Worm (Caenorhabditis elegans) whole organism, young adult: ENCODE data around the gene imp-2.

Experiments
- D2030.7 ChIP-seq: fragments of 200-800 bp; sonication (Bioruptor generic); IDR thresholded peaks from 2 replicates; pipeline ENCODE4 v1.3.6; 2022; ENCODE audit warnings: missing genetic modification reagents, missing genetic modification characterization, missing compliant biosample characterization
- F49E8.2 ChIP-seq: sonication (generic microtip); optimal IDR thresholded peaks from 3 replicates; lab custom pipeline; 2017; ENCODE audit warnings: missing genetic modification characterization, mild to moderate bottlenecking, missing compliant biosample characterization, antibody characterized with exemption, moderate library complexity; ENCODE audit not compliant: insufficient read depth
- F52B5.7 ChIP-seq: sonication (generic microtip); optimal IDR thresholded peaks from 2 replicates; lab custom pipeline; 2016; ENCODE audit warnings: mild to moderate bottlenecking, missing genetic modification characterization, missing compliant biosample characterization
- K12H6.12 ChIP-seq: fragments of 200-800 bp; sonication (Bioruptor generic); optimal IDR thresholded peaks from 2 replicates; lab custom pipeline; 2018; ENCODE audit warnings: mild to moderate bottlenecking, missing genetic modification characterization, missing compliant biosample characterization
- T26A5.8 ChIP-seq: sonication (generic microtip); optimal IDR thresholded peaks from 2 replicates; lab custom pipeline; 2016; ENCODE audit warnings: missing genetic modification characterization, missing compliant biosample characterization
- akir-1 ChIP-seq: fragments of 200-800 bp; sonication (Bioruptor generic); optimal IDR thresholded peaks from 2 replicates; lab custom pipeline; 2018; ENCODE audit warnings: mild to moderate bottlenecking, missing genetic modification characterization, moderate library complexity, missing compliant biosample characterization
- ama-1 ChIP-seq, 3 experiments: fragments of 150-350 bp in 1 of 3; sonication (generic microtip) in 2 of 3; optimal IDR thresholded peaks; 2 replicates each; lab custom pipeline; 2014 to 2018; ENCODE audit warnings: missing biosample characterization in 2 of 3, missing genetic modification characterization in 2 of 3, missing genetic modification reagents in 2 of 3
- aptf-2 ChIP-seq: fragments of 200-800 bp; sonication (Bioruptor generic); conservative IDR thresholded peaks from 2 replicates; pipeline ENCODE4 v1.3.6; 2022; ENCODE audit warnings: missing genetic modification reagents, missing genetic modification characterization, missing compliant biosample characterization
- attf-3 ChIP-seq: fragments of 200-800 bp; sonication (Bioruptor generic); conservative IDR thresholded peaks from 2 replicates; pipeline ENCODE4 v1.3.6; 2022; ENCODE audit warnings: missing genetic modification reagents, missing genetic modification characterization, missing compliant biosample characterization
- bed-1 ChIP-seq: fragments of 200-800 bp; sonication (Bioruptor generic); IDR thresholded peaks from 2 replicates; pipeline ENCODE4 v1.3.6; 2022; ENCODE audit warnings: missing genetic modification reagents, missing genetic modification characterization, missing compliant biosample characterization
- bed-2 ChIP-seq: fragments of 200-800 bp; sonication (Bioruptor generic); IDR thresholded peaks from 2 replicates; pipeline ENCODE4 v1.3.6; 2022; ENCODE audit warnings: missing genetic modification reagents, missing genetic modification characterization, missing compliant biosample characterization
- cebp-1 ChIP-seq, 2 experiments: fragments of 200-800 bp in 1 of 2; sonication (Bioruptor generic) in 1 of 2; sonication (generic microtip) in 1 of 2; IDR thresholded peaks in 1 of 2; optimal IDR thresholded peaks in 1 of 2; 2 replicates each; pipeline versions ENCODE4 v1.3.6 to Lab custom; 2017 to 2022; ENCODE audit warnings: missing compliant biosample characterization in 2 of 2, missing genetic modification characterization in 2 of 2, mild to moderate bottlenecking in 1 of 2, missing genetic modification reagents in 1 of 2, moderate library complexity in 1 of 2
- cebp-2 ChIP-seq: fragments of 200-800 bp; sonication (Bioruptor generic); IDR thresholded peaks from 2 replicates; pipeline ENCODE4 v1.3.6; 2022; ENCODE audit warnings: missing genetic modification characterization, missing compliant biosample characterization
- ceh-100 ChIP-seq: fragments of 200-800 bp; sonication (Bioruptor generic); IDR thresholded peaks from 2 replicates; pipeline ENCODE4 v1.3.6; 2022; ENCODE audit warnings: missing genetic modification reagents, missing genetic modification characterization, missing compliant biosample characterization
- ceh-79 ChIP-seq: sonication (generic microtip); optimal IDR thresholded peaks from 2 replicates; lab custom pipeline; 2017; ENCODE audit warnings: mild to moderate bottlenecking, missing genetic modification characterization, missing compliant biosample characterization
- ceh-91 ChIP-seq: fragments of 200-800 bp; sonication (Bioruptor generic); IDR thresholded peaks from 2 replicates; pipeline ENCODE4 v1.3.6; 2022; ENCODE audit warnings: missing genetic modification reagents, missing genetic modification characterization, missing compliant biosample characterization
- chd-7 ChIP-seq: sonication (generic microtip); optimal IDR thresholded peaks from 2 replicates; lab custom pipeline; 2016; ENCODE audit warnings: mild to moderate bottlenecking, missing genetic modification characterization, moderate library complexity, missing compliant biosample characterization
- egl-44 ChIP-seq: fragments of 200-800 bp; sonication (Bioruptor generic); IDR thresholded peaks from 2 replicates; pipeline ENCODE4 v1.3.6; 2022; ENCODE audit warnings: missing genetic modification reagents, missing genetic modification characterization, missing compliant biosample characterization
- egrh-3 ChIP-seq: fragments of 200-800 bp; sonication (Bioruptor generic); IDR thresholded peaks from 2 replicates; pipeline ENCODE4 v1.3.6; 2022; ENCODE audit warnings: missing genetic modification reagents, missing genetic modification characterization, missing compliant biosample characterization
- ets-4 ChIP-seq: fragments of 200-800 bp; sonication (Bioruptor generic); optimal IDR thresholded peaks from 2 replicates; lab custom pipeline; 2018; ENCODE audit warnings: mild to moderate bottlenecking, missing genetic modification characterization, missing compliant biosample characterization
- gei-17 ChIP-seq: fragments of 200-800 bp; sonication (Bioruptor generic); optimal IDR thresholded peaks from 2 replicates; lab custom pipeline; 2018; ENCODE audit warnings: mild to moderate bottlenecking, missing genetic modification characterization, missing compliant biosample characterization
- him-1 ChIP-seq: sonication (generic microtip); optimal IDR thresholded peaks from 2 replicates; lab custom pipeline; 2016; ENCODE audit warnings: missing genotype, missing genetic modification reagents, missing genetic modification characterization, missing compliant biosample characterization
- hlh-12 ChIP-seq: sonication (generic microtip); optimal IDR thresholded peaks from 2 replicates; lab custom pipeline; 2016; ENCODE audit warnings: missing genetic modification characterization, missing compliant biosample characterization
- lag-1 ChIP-seq: fragments of 200-800 bp; sonication (Bioruptor generic); IDR thresholded peaks from 2 replicates; pipeline ENCODE4 v1.3.6; 2022; ENCODE audit warnings: missing genetic modification reagents, missing genetic modification characterization, missing compliant biosample characterization
- lin-26 ChIP-seq: fragments of 200-800 bp; sonication (Bioruptor generic); IDR thresholded peaks from 2 replicates; pipeline ENCODE4 v1.3.6; 2022; ENCODE audit warnings: missing genetic modification reagents, missing genetic modification characterization, missing compliant biosample characterization
- lir-1 ChIP-seq: fragments of 200-800 bp; sonication (Bioruptor generic); conservative IDR thresholded peaks from 2 replicates; pipeline ENCODE4 v1.3.6; 2022; ENCODE audit warnings: missing genetic modification reagents, missing genetic modification characterization, missing compliant biosample characterization
- lsl-1 ChIP-seq: fragments of 200-800 bp; sonication (Bioruptor generic); optimal IDR thresholded peaks from 2 replicates; lab custom pipeline; 2018; ENCODE audit warnings: mild to moderate bottlenecking, missing genetic modification characterization, moderate library complexity, missing compliant biosample characterization
- madf-3 ChIP-seq: fragments of 200-800 bp; sonication (Bioruptor generic); IDR thresholded peaks from 2 replicates; pipeline ENCODE4 v1.3.6; 2022; ENCODE audit warnings: missing genetic modification reagents, missing genetic modification characterization, missing compliant biosample characterization
- mes-4 ChIP-seq: sonication (generic microtip); optimal IDR thresholded peaks from 2 replicates; lab custom pipeline; 2016; ENCODE audit warnings: missing genotype, missing genetic modification characterization, missing compliant biosample characterization
- mxl-1 ChIP-seq: sonication (generic microtip); optimal IDR thresholded peaks from 2 replicates; lab custom pipeline; 2016; ENCODE audit warnings: missing genetic modification characterization, missing compliant biosample characterization
- nfya-1 ChIP-seq: sonication (generic microtip); optimal IDR thresholded peaks from 2 replicates; lab custom pipeline; 2017; ENCODE audit warnings: antibody characterized with exemption, missing compliant biosample characterization, missing genetic modification characterization, borderline replicate concordance; ENCODE audit not compliant: insufficient read depth
- nhr-120 ChIP-seq: fragments of 200-800 bp; sonication (Bioruptor generic); IDR thresholded peaks from 2 replicates; pipeline ENCODE4 v1.3.6; 2022; ENCODE audit warnings: missing genetic modification characterization, missing compliant biosample characterization
- nhr-179 ChIP-seq: sonication (generic microtip); optimal IDR thresholded peaks from 2 replicates; lab custom pipeline; 2016; ENCODE audit warnings: mild to moderate bottlenecking, missing genetic modification characterization, missing compliant biosample characterization
- nhr-80 ChIP-seq: sonication (generic microtip); optimal IDR thresholded peaks from 2 replicates; lab custom pipeline; 2016; ENCODE audit warnings: missing genetic modification characterization, missing compliant biosample characterization
- nhr-90 ChIP-seq: sonication (generic microtip); optimal IDR thresholded peaks from 2 replicates; lab custom pipeline; 2016; ENCODE audit warnings: missing genotype, mild to moderate bottlenecking, missing genetic modification characterization, missing compliant biosample characterization
- pbrm-1 ChIP-seq: fragments of 200-800 bp; sonication (Bioruptor generic); IDR thresholded peaks from 2 replicates; pipeline ENCODE4 v1.3.6; 2022; ENCODE audit warnings: missing genetic modification reagents, missing genetic modification characterization, missing compliant biosample characterization
- repo-1 ChIP-seq: sonication (generic microtip); optimal IDR thresholded peaks from 2 replicates; lab custom pipeline; 2017; ENCODE audit warnings: mild to moderate bottlenecking, missing genetic modification characterization, missing compliant biosample characterization
- rpc-1 ChIP-seq, 2 experiments: fragments of 150-350 bp in 1 of 2; sonication (generic microtip) in 1 of 2; optimal IDR thresholded peaks; 2 replicates each; lab custom pipeline; 2014 to 2018; ENCODE audit warnings: missing biosample characterization in 1 of 2, missing genetic modification characterization in 1 of 2, missing genetic modification reagents in 1 of 2, missing genotype in 1 of 2
- sdz-38 ChIP-seq: sonication (generic microtip); optimal IDR thresholded peaks from 2 replicates; lab custom pipeline; 2016; ENCODE audit warnings: missing genotype, missing genetic modification characterization, missing compliant biosample characterization
- sea-2 ChIP-seq: fragments of 200-800 bp; sonication (Bioruptor generic); IDR thresholded peaks from 2 replicates; pipeline ENCODE4 v1.3.6; 2022; ENCODE audit warnings: missing genetic modification characterization, missing compliant biosample characterization
- snpc-4 ChIP-seq, 5 experiments: fragments of 150-350 bp in 1 of 5; sonication (generic microtip) in 4 of 5; optimal IDR thresholded peaks; 2 replicates each; lab custom pipeline; 2014 to 2018; ENCODE audit warnings: missing genetic modification characterization in 5 of 5, missing biosample characterization in 3 of 5, antibody characterized with exemption in 2 of 5, mild to moderate bottlenecking in 2 of 5, missing compliant biosample characterization in 2 of 5, missing genotype in 2 of 5, moderate library complexity in 2 of 5, missing genetic modification reagents in 1 of 5
- tbp1 ChIP-seq: fragments of 200-800 bp; sonication (Bioruptor generic); optimal IDR thresholded peaks from 2 replicates; lab custom pipeline; 2018; ENCODE audit warnings: mild to moderate bottlenecking, missing genetic modification characterization, missing compliant biosample characterization
- tlf-1 ChIP-seq: fragments of 200-800 bp; sonication (Bioruptor generic); optimal IDR thresholded peaks from 2 replicates; lab custom pipeline; 2018; ENCODE audit warnings: mild to moderate bottlenecking, missing genetic modification characterization, missing compliant biosample characterization
- ztf-18 ChIP-seq: sonication (generic microtip); optimal IDR thresholded peaks from 2 replicates; lab custom pipeline; 2016; ENCODE audit warnings: missing genotype, mild to moderate bottlenecking, missing genetic modification characterization, missing compliant biosample characterization
- ztf-25 ChIP-seq: fragments of 200-800 bp; sonication (Bioruptor generic); IDR thresholded peaks from 2 replicates; pipeline ENCODE4 v1.3.6; 2022; ENCODE audit warnings: missing genetic modification reagents, missing genetic modification characterization, missing compliant biosample characterization
- ztf-28 ChIP-seq: fragments of 200-800 bp; sonication (Bioruptor generic); IDR thresholded peaks from 2 replicates; pipeline ENCODE4 v1.3.6; 2022; ENCODE audit warnings: missing genetic modification reagents, missing genetic modification characterization, missing compliant biosample characterization
- ztf-3 ChIP-seq: fragments of 200-800 bp; sonication (Bioruptor generic); optimal IDR thresholded peaks from 2 replicates; lab custom pipeline; 2018; ENCODE audit warnings: mild to moderate bottlenecking, missing genetic modification characterization, missing compliant biosample characterization
- ztf-6 ChIP-seq: fragments of 200-800 bp; sonication (Bioruptor generic); IDR thresholded peaks from 2 replicates; pipeline ENCODE4 v1.3.6; 2022; ENCODE audit warnings: missing genetic modification reagents, missing genetic modification characterization, missing compliant biosample characterization

Gene imp-2

ce11 chrIV:11083609-11084008, 35.1 kb downstream of the imp-2 start, which contains the start of gene klc-1 (continued):
- TF ChIP-seq sdz-38 (tag; lab: Kevin White, UChicago), result no peak
- TF ChIP-seq hlh-12 (tag; lab: Kevin White, UChicago), result no peak
- no peak for TF ChIP-seq cebp-1 (GFP tag; IDR thresholded peaks at IDR 0.05; lab: Robert Waterston, UW)
- no peak for TF ChIP-seq cebp-1 (tag; optimal IDR thresholded peaks at IDR 0.05; lab: Kevin White, UChicago)
- no peak for TF ChIP-seq lag-1 (GFP tag; lab: Robert Waterston, UW)
- no peak for TF ChIP-seq ztf-28 (GFP tag; lab: Robert Waterston, UW)
- TF ChIP-seq aptf-2 (GFP tag; lab: Robert Waterston, UW), result no peak
- no peak for TF ChIP-seq mxl-1 (tag; lab: Kevin White, UChicago)
- TF ChIP-seq ceh-100, result no peak
- no peak for TF ChIP-seq snpc-4 (GFP tag; optimal IDR thresholded peaks at IDR 0.05; lab: Kevin White, UChicago)
- peak in 1 of 4 experiments; percentile 57 for TF ChIP-seq snpc-4 (tag; optimal IDR thresholded peaks at IDR 0.05; lab: Kevin White, UChicago)
- no peak for TF ChIP-seq gei-17 (GFP tag; lab: Kevin White, UChicago)
- TF ChIP-seq F52B5.7 (tag; lab: Kevin White, UChicago), result no peak
- TF ChIP-seq lin-26 (GFP tag; lab: Robert Waterston, UW), result no peak
- no peak for TF ChIP-seq nhr-90 (tag; lab: Kevin White, UChicago)
- TF ChIP-seq akir-1, result no peak
- no peak for TF ChIP-seq ztf-25 (GFP tag; lab: Robert Waterston, UW)
- TF ChIP-seq repo-1 (tag; lab: Kevin White, UChicago), result no peak
- peak; percentile 70 for TF ChIP-seq ceh-91 (GFP tag; lab: Robert Waterston, UW)
- no peak for TF ChIP-seq egrh-3 (GFP tag; lab: Robert Waterston, UW)
- TF ChIP-seq lir-1 (GFP tag; lab: Robert Waterston, UW), result no peak
- TF ChIP-seq egl-44 (GFP tag; lab: Robert Waterston, UW), result no peak
- TF ChIP-seq pbrm-1 (GFP tag; lab: Robert Waterston, UW), result peak; percentile 21; the same call in 1 of the 2 replicates
- no peak for TF ChIP-seq mes-4 (tag; lab: Kevin White, UChicago)
- TF ChIP-seq D2030.7 (GFP tag; lab: Robert Waterston, UW), result peak; percentile 62
- TF ChIP-seq ztf-18, result no peak
- no peak for TF ChIP-seq ztf-6 (GFP tag; lab: Robert Waterston, UW)
- no peak for TF ChIP-seq cebp-2 (GFP tag; lab: Robert Waterston, UW)
- TF ChIP-seq rpc-1 (optimal IDR thresholded peaks at IDR 0.05; lab: Kevin White, UChicago), result no peak
- TF ChIP-seq rpc-1 (tag; optimal IDR thresholded peaks at IDR 0.05; lab: Kevin White, UChicago), result no peak
- TF ChIP-seq F49E8.2 (tag; lab: Kevin White, UChicago), result peak; percentile 57
- TF ChIP-seq nhr-80 (tag; lab: Kevin White, UChicago), result no peak
- TF ChIP-seq sea-2, result no peak
- TF ChIP-seq nhr-120 (GFP tag; lab: Robert Waterston, UW), result no peak
- TF ChIP-seq bed-2 (GFP tag; lab: Robert Waterston, UW), result no peak
- TF ChIP-seq nfya-1, result no peak
- peak; percentile 27 for TF ChIP-seq tlf-1 (GFP tag; lab: Kevin White, UChicago)
- peak; percentile 80 for TF ChIP-seq lsl-1
- TF ChIP-seq ets-4, result no peak
- no peak for TF ChIP-seq ama-1 (optimal IDR thresholded peaks at IDR 0.05; lab: Kevin White, UChicago)
- TF ChIP-seq ama-1 (GFP tag; optimal IDR thresholded peaks at IDR 0.05; lab: Kevin White, UChicago), result no peak
- TF ChIP-seq madf-3 (GFP tag; lab: Robert Waterston, UW), result 0 out of 2 replicates have a peak, but pooled peaks have one; percentile 45
- TF ChIP-seq nhr-179 (tag; lab: Kevin White, UChicago), result no peak
- no peak for TF ChIP-seq chd-7 (tag; lab: Kevin White, UChicago)
- no peak for TF ChIP-seq him-1 (tag; lab: Kevin White, UChicago)
- TF ChIP-seq T26A5.8 (tag; lab: Kevin White, UChicago), result no peak
- TF ChIP-seq bed-1 (GFP tag; lab: Robert Waterston, UW), result no peak
- TF ChIP-seq ztf-3 (GFP tag; lab: Kevin White, UChicago), result no peak
- no peak for TF ChIP-seq ceh-79 (tag; lab: Kevin White, UChicago)
- no peak for TF ChIP-seq K12H6.12 (tag; lab: Kevin White, UChicago)
- no peak for TF ChIP-seq tbp1 (GFP tag; lab: Kevin White, UChicago)
- no peak for TF ChIP-seq attf-3 (GFP tag; lab: Robert Waterston, UW)
